In the genomic region with DNA sequence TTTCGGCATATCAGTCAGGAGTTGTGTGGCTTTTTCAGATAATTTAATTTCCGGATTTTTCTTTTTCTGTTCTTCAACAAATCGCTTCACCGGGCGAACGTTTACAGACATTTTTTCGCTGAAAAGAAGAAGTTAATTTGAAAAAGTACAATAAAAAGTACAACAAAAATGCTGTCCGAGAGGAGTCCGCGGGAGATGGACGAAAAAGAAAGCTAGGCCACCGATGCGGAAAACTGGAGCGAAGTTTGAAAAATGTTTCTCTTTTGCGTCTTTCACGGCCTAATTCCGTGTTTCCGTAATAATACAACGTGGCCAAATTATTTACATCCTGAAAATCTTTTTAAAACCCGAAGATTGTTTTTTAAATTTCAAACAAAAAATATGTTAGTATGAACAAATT, we compare ENCODE assay signal across 5 worm cellular contexts.
TF ChIP-seq lines count a peak whose summit lies in the region.

thoc-5 (minus strand) TSS at position 152 of the 400 bp plus-strand sequence.

TF ChIP-seq in whole organism, L1 larva, 84 proteins besides CTCF, POLR2A, EP300 and RAD21 (continues in another document):
- TF ChIP-seq lin-39 (tag; optimal IDR thresholded peaks at IDR 0.05; lab: Kevin White, UChicago) (peak; percentile 61), efl-1 (optimal IDR thresholded peaks at IDR 0.05; lab: Kevin White, UChicago) (peak; percentile 98 to 99), efl-1 (GFP tag; optimal IDR thresholded peaks at IDR 0.05 in 1 of 2; lab: Kevin White, UChicago) (peak; percentile 97 to 100), nhr-28 (tag; optimal IDR thresholded peaks at IDR 0.05; lab: Kevin White, UChicago) (no peak), unc-86 (tag; optimal IDR thresholded peaks at IDR 0.05; lab: Kevin White, UChicago) (peak; percentile 86), unc-130 (tag; optimal IDR thresholded peaks at IDR 0.05; lab: Kevin White, UChicago) (peak; percentile 33), ceh-82 (tag; optimal IDR thresholded peaks at IDR 0.05; lab: Kevin White, UChicago) (peak; percentile 85 to 89 (median 85)), C16A3.4 (tag; optimal IDR thresholded peaks at IDR 0.05; lab: Kevin White, UChicago) (peak; percentile 73), lir-3 (tag; optimal IDR thresholded peaks at IDR 0.05; lab: Kevin White, UChicago; ENCODE audit: poor library complexity) (peak; percentile 98), isw-1 (GFP tag; IDR thresholded peaks at IDR 0.05; lab: Robert Waterston, UW) (peak; percentile 85), dsc-1 (tag; optimal IDR thresholded peaks at IDR 0.05; lab: Kevin White, UChicago) (peak; percentile 97), lin-15B (tag; optimal IDR thresholded peaks at IDR 0.05; lab: Kevin White, UChicago) (peak; percentile 75), sptf-1 (tag; optimal IDR thresholded peaks at IDR 0.05; lab: Kevin White, UChicago) (no peak), aly-2 (tag; optimal IDR thresholded peaks at IDR 0.05; lab: Kevin White, UChicago) (peak; percentile 28), unc-62 (GFP tag; optimal IDR thresholded peaks at IDR 0.05; lab: Kevin White, UChicago) (no peak), pag-3 (tag; optimal IDR thresholded peaks at IDR 0.05; lab: Kevin White, UChicago; ENCODE audit: borderline replicate concordance, insufficient read depth) (no peak)

TF ChIP-seq in whole organism, L3 larva, 47 proteins besides CTCF, POLR2A, EP300 and RAD21 (continues in another document):
- no peak for TF ChIP-seq fos-1 (tag; optimal IDR thresholded peaks at IDR 0.05; lab: Kevin White, UChicago)
- no peak for TF ChIP-seq ZK546.5 (tag; optimal IDR thresholded peaks at IDR 0.05; lab: Kevin White, UChicago)
- TF ChIP-seq daf-12 (tag; optimal IDR thresholded peaks at IDR 0.05; lab: Kevin White, UChicago) = no peak
- TF ChIP-seq pha-4 (tag; optimal IDR thresholded peaks at IDR 0.05; lab: Kevin White, UChicago) = peak; percentile 80
- no peak for TF ChIP-seq mml-1 (tag; optimal IDR thresholded peaks at IDR 0.05; lab: Kevin White, UChicago)
- no peak for TF ChIP-seq nhr-77 (tag; optimal IDR thresholded peaks at IDR 0.05; lab: Kevin White, UChicago)
- TF ChIP-seq ceh-9 (tag; optimal IDR thresholded peaks at IDR 0.05; lab: Kevin White, UChicago) = no peak
- TF ChIP-seq nhr-28 (tag; optimal IDR thresholded peaks at IDR 0.05; lab: Kevin White, UChicago) = no peak
- TF ChIP-seq nhr-43 (tag; optimal IDR thresholded peaks at IDR 0.05; lab: Kevin White, UChicago; ENCODE audit: poor library complexity, severe bottlenecking) = peak; percentile 93
- TF ChIP-seq ztf-11 (tag; optimal IDR thresholded peaks at IDR 0.05; lab: Kevin White, UChicago) = no peak
- no peak for TF ChIP-seq ama-1 (optimal IDR thresholded peaks at IDR 0.05; lab: Kevin White, UChicago)
- TF ChIP-seq elt-1 (tag; optimal IDR thresholded peaks at IDR 0.05; lab: Kevin White, UChicago) = no peak
- TF ChIP-seq eor-1 (tag; optimal IDR thresholded peaks at IDR 0.05; lab: Kevin White, UChicago) = no peak
- no peak for TF ChIP-seq ztf-4 (tag; optimal IDR thresholded peaks at IDR 0.05; lab: Kevin White, UChicago)
- no peak for TF ChIP-seq skn-1 (tag; optimal IDR thresholded peaks at IDR 0.05; lab: Kevin White, UChicago)
- peak; percentile 61 for TF ChIP-seq nhr-25 (tag; optimal IDR thresholded peaks at IDR 0.05; lab: Kevin White, UChicago)
- TF ChIP-seq nhr-76 (tag; optimal IDR thresholded peaks at IDR 0.05; lab: Kevin White, UChicago) = no peak
- TF ChIP-seq unc-39 (tag; optimal IDR thresholded peaks at IDR 0.05; lab: Kevin White, UChicago) = no peak
- TF ChIP-seq elt-3 (tag; optimal IDR thresholded peaks at IDR 0.05; lab: Kevin White, UChicago) = no peak

TF ChIP-seq in whole organism, early embryonic, 17 proteins besides CTCF, POLR2A, EP300 and RAD21:
- TF ChIP-seq ets-7 (tag; optimal IDR thresholded peaks at IDR 0.05; lab: Kevin White, UChicago) (peak; percentile 10), F13C5.2 (tag; optimal IDR thresholded peaks at IDR 0.05; lab: Kevin White, UChicago) (peak; percentile 27), ceh-13 (GFP tag; optimal IDR thresholded peaks at IDR 0.05; lab: Kevin White, UChicago) (no peak), hmg-4 (GFP tag; optimal IDR thresholded peaks at IDR 0.05; lab: Kevin White, UChicago) (no peak), pes-1 (GFP tag; IDR thresholded peaks at IDR 0.05; lab: Robert Waterston, UW) (peak; percentile 67), flt-1 (GFP tag; IDR thresholded peaks at IDR 0.05; lab: Robert Waterston, UW) (peak; percentile 58), tbx-37 (GFP tag; conservative IDR thresholded peaks at IDR 0.05; lab: Robert Waterston, UW) (peak; percentile 85)

TF ChIP-seq in whole organism, midembryonic, 9 proteins besides CTCF, POLR2A, EP300 and RAD21:
- TF ChIP-seq tab-1 (GFP tag; IDR thresholded peaks at IDR 0.05; lab: Robert Waterston, UW) = no peak
- no peak for TF ChIP-seq ref-1 (GFP tag; conservative IDR thresholded peaks at IDR 0.05; lab: Robert Waterston, UW)
- no peak for TF ChIP-seq med-1 (GFP tag; optimal IDR thresholded peaks at IDR 0.05; lab: Kevin White, UChicago; ENCODE audit: insufficient read depth)
- TF ChIP-seq ztf-23 (GFP tag; IDR thresholded peaks at IDR 0.05; lab: Robert Waterston, UW) = peak; percentile 74
- peak; percentile 80 for TF ChIP-seq flt-1 (GFP tag; IDR thresholded peaks at IDR 0.05; lab: Robert Waterston, UW)
- 0 out of 2 replicates have a peak, but pooled peaks have one; percentile 10 for TF ChIP-seq ztf-29 (GFP tag; IDR thresholded peaks at IDR 0.05; lab: Robert Waterston, UW)
- peak; percentile 46; the same call in 1 of the 2 replicates for TF ChIP-seq klf-2 (GFP tag; conservative IDR thresholded peaks at IDR 0.05; lab: Robert Waterston, UW)
- TF ChIP-seq T22C8.4 (GFP tag; IDR thresholded peaks at IDR 0.05; lab: Robert Waterston, UW) = 0 out of 2 replicates have a peak, but pooled peaks have one; percentile 18
- TF ChIP-seq cog-1 (tag; optimal IDR thresholded peaks at IDR 0.05; lab: Kevin White, UChicago) = no peak

TF ChIP-seq in whole organism, young adult, 124 proteins besides CTCF, POLR2A, EP300 and RAD21 (continues in another document):
- TF ChIP-seq Y67H2A.10 (GFP tag; conservative IDR thresholded peaks at IDR 0.05; lab: Robert Waterston, UW) = no peak
- TF ChIP-seq lin-54 (GFP tag; optimal IDR thresholded peaks at IDR 0.05; lab: Kevin White, UChicago) = peak; percentile 94
- peak; percentile 64; the same call in 1 of the 2 replicates for TF ChIP-seq attf-3 (GFP tag; conservative IDR thresholded peaks at IDR 0.05; lab: Robert Waterston, UW)
- TF ChIP-seq bed-2 (GFP tag; IDR thresholded peaks at IDR 0.05; lab: Robert Waterston, UW) = peak; percentile 86
- TF ChIP-seq snpc-1.3 (tag; optimal IDR thresholded peaks at IDR 0.05; lab: Kevin White, UChicago; ENCODE audit: insufficient read depth) = no peak
- no peak for TF ChIP-seq cebp-1 (GFP tag; IDR thresholded peaks at IDR 0.05; lab: Robert Waterston, UW)
- peak; percentile 54 for TF ChIP-seq cebp-1 (tag; optimal IDR thresholded peaks at IDR 0.05; lab: Kevin White, UChicago)
- TF ChIP-seq F37B4.10 (GFP tag; IDR thresholded peaks at IDR 0.05; lab: Robert Waterston, UW) = no peak
- TF ChIP-seq madf-8 (GFP tag; conservative IDR thresholded peaks at IDR 0.05; lab: Robert Waterston, UW) = peak; percentile 47
- no peak for TF ChIP-seq nhr-80 (tag; optimal IDR thresholded peaks at IDR 0.05; lab: Kevin White, UChicago)
- 0 out of 2 replicates have a peak, but pooled peaks have one; percentile 42 for TF ChIP-seq ceh-100 (GFP tag; IDR thresholded peaks at IDR 0.05; lab: Robert Waterston, UW)
- no peak for TF ChIP-seq gei-17 (GFP tag; optimal IDR thresholded peaks at IDR 0.05; lab: Kevin White, UChicago)
- peak; percentile 59; the same call in 1 of the 2 replicates for TF ChIP-seq hmg-20 (GFP tag; IDR thresholded peaks at IDR 0.05; lab: Robert Waterston, UW)
- TF ChIP-seq lin-35 (GFP tag; optimal IDR thresholded peaks at IDR 0.05; lab: Kevin White, UChicago) = peak in 2 of 3 experiments; percentile 20 to 93
- TF ChIP-seq lir-1 (GFP tag; conservative IDR thresholded peaks at IDR 0.05; lab: Robert Waterston, UW) = peak; percentile 84
- TF ChIP-seq ceh-58 (GFP tag; IDR thresholded peaks at IDR 0.05; lab: Robert Waterston, UW) = no peak
- TF ChIP-seq K12H6.12 (tag; optimal IDR thresholded peaks at IDR 0.05; lab: Kevin White, UChicago) = peak; percentile 63
- TF ChIP-seq ccch-3 (GFP tag; optimal IDR thresholded peaks at IDR 0.05; lab: Kevin White, UChicago) = no peak
- TF ChIP-seq B0035.1 (tag; optimal IDR thresholded peaks at IDR 0.05; lab: Kevin White, UChicago) = no peak
- no peak for TF ChIP-seq hrde-1 (tag; optimal IDR thresholded peaks at IDR 0.05; lab: Kevin White, UChicago; ENCODE audit: borderline replicate concordance)
- TF ChIP-seq cebp-2 (GFP tag; IDR thresholded peaks at IDR 0.05; lab: Robert Waterston, UW) = no peak
- TF ChIP-seq dpff-1 (tag; optimal IDR thresholded peaks at IDR 0.05; lab: Kevin White, UChicago) = no peak
- TF ChIP-seq snpc-4 (GFP tag; optimal IDR thresholded peaks at IDR 0.05; lab: Kevin White, UChicago) = no peak
- TF ChIP-seq snpc-4 (tag; optimal IDR thresholded peaks at IDR 0.05; lab: Kevin White, UChicago) = peak in 1 of 4 experiments; percentile 12
- TF ChIP-seq ztf-18 (tag; optimal IDR thresholded peaks at IDR 0.05; lab: Kevin White, UChicago) = no peak
- TF ChIP-seq xnd-1 (tag; optimal IDR thresholded peaks at IDR 0.05; lab: Kevin White, UChicago) = peak; percentile 30
- peak; percentile 69 for TF ChIP-seq let-526 (GFP tag; IDR thresholded peaks at IDR 0.05; lab: Robert Waterston, UW)
- peak; percentile 63 for TF ChIP-seq F22D6.2 (tag; optimal IDR thresholded peaks at IDR 0.05; lab: Kevin White, UChicago)
- peak; percentile 83 for TF ChIP-seq dpl-1 (GFP tag; optimal IDR thresholded peaks at IDR 0.05; lab: Kevin White, UChicago)
- peak; percentile 38 for TF ChIP-seq F10E7.11 (tag; optimal IDR thresholded peaks at IDR 0.05; lab: Kevin White, UChicago)
- TF ChIP-seq K11D2.4 (GFP tag; IDR thresholded peaks at IDR 0.05; lab: Robert Waterston, UW) = peak; percentile 77
- no peak for TF ChIP-seq ceh-79 (tag; optimal IDR thresholded peaks at IDR 0.05; lab: Kevin White, UChicago)
- peak; percentile 32 for TF ChIP-seq madf-10 (tag; optimal IDR thresholded peaks at IDR 0.05; lab: Kevin White, UChicago)
- no peak for TF ChIP-seq madf-3 (GFP tag; IDR thresholded peaks at IDR 0.05; lab: Robert Waterston, UW)
- TF ChIP-seq ama-1 (optimal IDR thresholded peaks at IDR 0.05; lab: Kevin White, UChicago) = no peak
- TF ChIP-seq ama-1 (GFP tag; optimal IDR thresholded peaks at IDR 0.05; lab: Kevin White, UChicago) = no peak
- no peak for TF ChIP-seq ztf-25 (GFP tag; IDR thresholded peaks at IDR 0.05; lab: Robert Waterston, UW)
- TF ChIP-seq unc-130 (GFP tag; optimal IDR thresholded peaks at IDR 0.05; lab: Kevin White, UChicago) = peak; percentile 89
- TF ChIP-seq Y56A3A.18 (GFP tag; IDR thresholded peaks at IDR 0.05; lab: Robert Waterston, UW) = no peak
- TF ChIP-seq snpc-1.1 (tag; optimal IDR thresholded peaks at IDR 0.05; lab: Kevin White, UChicago; ENCODE audit: insufficient read depth) = no peak
- TF ChIP-seq nhr-27 (tag; optimal IDR thresholded peaks at IDR 0.05; lab: Kevin White, UChicago) = no peak

Comparison
In these comparisons a context has a peak if more than half of its experiments do, and no peak if none do; other contexts are left out.
1. Of the 8 proteins assayed by ChIP-seq in both whole organism, young adult and whole organism, L1 larva: peak only in whole organism, young adult: none; only in whole organism, L1 larva: nhr-90; in both: dpl-1, efl-1, lin-35 and unc-130; in neither: 2; mixed calls (peak in some experiments, not most) for 1.